Worm (Caenorhabditis elegans): ENCODE results near the gene R07C3.3.
A peak's percentile ranks its signal among the peaks of the same experiment; 100 is the strongest.

Gene R07C3.3

ce11 chrII:937265-937664 lies 1.4 kb upstream of the R07C3.3 start:
- TF ChIP-seq mef-2 (tag; optimal IDR thresholded peaks at IDR 0.05) = no peak
- TF ChIP-seq ama-1 (optimal IDR thresholded peaks at IDR 0.05) = no peak
- no peak for TF ChIP-seq unc-62 (GFP tag; optimal IDR thresholded peaks at IDR 0.05)
- TF ChIP-seq skn-1 (tag; optimal IDR thresholded peaks at IDR 0.05) = no peak
- TF ChIP-seq nhr-84 (tag; optimal IDR thresholded peaks at IDR 0.05) = no peak
- no peak for TF ChIP-seq rnt-1 (tag; optimal IDR thresholded peaks at IDR 0.05)
- TF ChIP-seq C04F5.9 (tag; optimal IDR thresholded peaks at IDR 0.05) = no peak
- no peak for TF ChIP-seq snpc-4 (tag; optimal IDR thresholded peaks at IDR 0.05)
- TF ChIP-seq nhr-12 (tag; optimal IDR thresholded peaks at IDR 0.05) = no peak

ce11 chrII:940779-941178 lies 2.1 kb downstream of the R07C3.3 start, which contains the start of gene fbxc-36:
Gene fbxc-36, plus strand, starts transcription at chrII:940983.
- TF ChIP-seq ceh-82 (tag; optimal IDR thresholded peaks at IDR 0.05) = no peak
- TF ChIP-seq dsc-1 (tag; optimal IDR thresholded peaks at IDR 0.05) = no peak
- no peak for TF ChIP-seq unc-98 (GFP tag; IDR thresholded peaks at IDR 0.05)
- TF ChIP-seq mdl-1 (tag; optimal IDR thresholded peaks at IDR 0.05) = peak in 1 of 2 experiments; percentile 5
- no peak for TF ChIP-seq efl-1 (optimal IDR thresholded peaks at IDR 0.05)
- peak in 1 of 2 experiments; percentile 86 for TF ChIP-seq efl-1 (GFP tag; optimal IDR thresholded peaks at IDR 0.05 in 1 of 2)
- TF ChIP-seq hpl-2 (GFP tag; optimal IDR thresholded peaks at IDR 0.05) = no peak
- peak in 1 of 2 experiments; percentile 42 for TF ChIP-seq lin-35 (GFP tag; optimal IDR thresholded peaks at IDR 0.05)
- no peak for TF ChIP-seq nhr-47 (tag; optimal IDR thresholded peaks at IDR 0.05)
- TF ChIP-seq nhr-85 (tag) = peak; percentile 67

- peak; percentile 94 for TF ChIP-seq elt-2 (tag; optimal IDR thresholded peaks at IDR 0.05)
- TF ChIP-seq lin-35 (GFP tag; optimal IDR thresholded peaks at IDR 0.05) = peak in 1 of 2 experiments; percentile 20
- no peak for TF ChIP-seq sptf-1 (tag; optimal IDR thresholded peaks at IDR 0.05)
- peak; percentile 15 for TF ChIP-seq pqm-1 (tag; optimal IDR thresholded peaks at IDR 0.05)
- TF ChIP-seq irx-1 (tag; optimal IDR thresholded peaks at IDR 0.05) = no peak
- no peak for TF ChIP-seq mdl-1 (tag; optimal IDR thresholded peaks at IDR 0.05)
These were observed 5.1 kb downstream of the R07C3.3 start, which contains the start of gene clec-43 for ce11 chrII:943773-944172. Gene clec-43, plus strand, starts transcription at chrII:944066.

ce11 chrII:948091-948490 lies 9.4 kb downstream of the R07C3.3 start, which contains the start of gene fbxc-32:
Gene fbxc-32, minus strand, starts transcription at chrII:948191.
- TF ChIP-seq pax-3 (tag; optimal IDR thresholded peaks at IDR 0.05) (no peak), lin-15B (tag; optimal IDR thresholded peaks at IDR 0.05) (no peak), ceh-88 (GFP tag; IDR thresholded peaks at IDR 0.05) (no peak), ceh-63 (GFP tag; optimal IDR thresholded peaks at IDR 0.05) (no peak), lin-14 (GFP tag; optimal IDR thresholded peaks at IDR 0.05) (no peak)

DNA sequence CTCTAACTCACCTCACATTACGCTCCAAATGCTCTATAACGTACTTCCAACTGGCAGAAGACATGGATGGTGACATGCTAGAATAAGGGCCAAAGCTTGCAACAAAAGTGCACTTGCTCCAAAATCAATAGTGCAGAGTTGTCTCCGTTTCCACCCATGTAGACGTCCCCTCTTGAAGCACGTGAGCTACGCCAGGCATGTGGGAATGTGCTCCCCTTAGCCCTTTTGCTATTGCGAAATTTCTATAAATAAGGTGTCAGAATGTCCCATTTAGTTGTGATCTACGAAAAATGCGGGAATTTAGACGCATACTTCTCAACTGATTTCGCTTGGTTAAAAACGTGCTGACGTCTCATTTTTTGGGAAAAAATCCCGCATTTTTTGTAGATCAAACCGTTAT lies 11.7 kb downstream of the R07C3.3 start:
- TF ChIP-seq fkh-8 (tag; optimal IDR thresholded peaks at IDR 0.05) = peak; percentile 52
- peak in 2 of 3 experiments; percentile 19 to 45 for TF ChIP-seq ceh-82 (tag; optimal IDR thresholded peaks at IDR 0.05)
- TF ChIP-seq hpl-2 (GFP tag; optimal IDR thresholded peaks at IDR 0.05) = no peak
- TF ChIP-seq nhr-90 (tag; optimal IDR thresholded peaks at IDR 0.05; ENCODE audit: poor library complexity) = no peak
- TF ChIP-seq lin-35 (GFP tag; optimal IDR thresholded peaks at IDR 0.05) = peak in 1 of 2 experiments; percentile 2
- TF ChIP-seq unc-86 (tag; optimal IDR thresholded peaks at IDR 0.05) = peak; percentile 21
- TF ChIP-seq unc-30 (tag; optimal IDR thresholded peaks at IDR 0.05) = no peak
- no peak for TF ChIP-seq ama-1 (optimal IDR thresholded peaks at IDR 0.05)
- TF ChIP-seq isw-1 (GFP tag; IDR thresholded peaks at IDR 0.05) = peak; percentile 19; the same call in 1 of the 2 replicates
- TF ChIP-seq zip-4 (GFP tag; optimal IDR thresholded peaks at IDR 0.05) = peak; percentile 48
- peak in 1 of 3 experiments; percentile 17 for TF ChIP-seq dpl-1 (GFP tag; optimal IDR thresholded peaks at IDR 0.05)
- no peak for TF ChIP-seq nhr-77 (tag; optimal IDR thresholded peaks at IDR 0.05)
- TF ChIP-seq lin-14 (GFP tag; optimal IDR thresholded peaks at IDR 0.05) = peak; percentile 56
